Fruit fly (Drosophila melanogaster): ENCODE results near the gene rudhira.

The rudhira gene

dm6 chrX:11819241-11819862 lies 2.7 kb downstream of the rudhira start:
- no peak for TF ChIP-seq pan (optimal IDR thresholded peaks at IDR 0.05)
- TF ChIP-seq Dll (optimal IDR thresholded peaks at IDR 0.05) = no peak

- TF ChIP-seq Dll (optimal IDR thresholded peaks at IDR 0.05) (no peak), psq (optimal IDR thresholded peaks at IDR 0.05) (no peak), CG8478 (optimal IDR thresholded peaks at IDR 0.05) (no peak), pan (optimal IDR thresholded peaks at IDR 0.05) (no peak), EcR (GFP tag; optimal IDR thresholded peaks at IDR 0.05) (no peak), usp (GFP tag; optimal IDR thresholded peaks at IDR 0.05) (no peak)
These were observed 3.8 kb downstream of the rudhira start for dm6 chrX:11820284-11821075.

dm6 chrX:11821946-11822345 lies 5.2 kb downstream of the rudhira start:
- no peak for TF ChIP-seq Dll (optimal IDR thresholded peaks at IDR 0.05)

- TF ChIP-seq EcR (GFP tag; optimal IDR thresholded peaks at IDR 0.05) (no peak), psq (optimal IDR thresholded peaks at IDR 0.05) (no peak), pan (optimal IDR thresholded peaks at IDR 0.05) (no peak), usp (GFP tag; optimal IDR thresholded peaks at IDR 0.05) (no peak), CG8478 (optimal IDR thresholded peaks at IDR 0.05) (no peak), Dll (optimal IDR thresholded peaks at IDR 0.05) (no peak)
These were observed 6.3 kb downstream of the rudhira start for dm6 chrX:11823003-11823402.

DNA sequence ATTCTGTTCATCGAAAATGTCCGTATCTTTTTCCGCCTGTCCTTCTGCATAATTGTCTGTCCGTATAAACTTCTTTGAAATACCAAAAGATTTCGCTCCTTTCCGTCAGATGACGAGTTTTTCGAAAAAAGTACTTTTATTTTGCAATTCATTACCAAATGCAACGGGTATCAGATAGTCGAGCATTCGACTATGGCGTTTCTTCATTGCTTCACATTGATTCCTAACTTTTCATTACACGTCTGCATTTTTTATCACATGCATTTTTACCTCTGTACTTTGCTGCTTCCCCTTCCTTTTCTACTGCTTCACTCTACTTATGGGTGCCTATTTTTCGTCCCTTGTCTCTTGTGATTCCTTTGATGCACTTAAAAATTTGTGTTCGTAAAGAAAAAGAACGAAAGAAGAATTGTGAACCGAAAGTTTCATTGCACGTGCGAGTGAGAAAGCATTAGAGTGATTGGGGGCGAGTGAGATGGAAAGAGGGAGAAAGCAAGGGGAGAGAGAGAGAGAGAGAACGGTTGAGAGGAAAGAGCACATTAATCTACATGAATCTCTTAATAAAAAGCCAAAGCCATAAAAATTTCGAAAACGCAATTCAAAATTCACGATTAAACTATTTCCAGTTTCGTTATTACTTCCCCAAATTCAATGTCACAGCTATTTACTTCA lies 11.8 kb downstream of the rudhira start:
- no peak for TF ChIP-seq EcR (GFP tag; optimal IDR thresholded peaks at IDR 0.05)
- no peak for TF ChIP-seq pan (optimal IDR thresholded peaks at IDR 0.05)
- TF ChIP-seq usp (GFP tag; optimal IDR thresholded peaks at IDR 0.05) = no peak
- TF ChIP-seq psq (optimal IDR thresholded peaks at IDR 0.05) = no peak
- no peak for TF ChIP-seq Dll (optimal IDR thresholded peaks at IDR 0.05)
- TF ChIP-seq CG8478 (optimal IDR thresholded peaks at IDR 0.05) = no peak

DNA sequence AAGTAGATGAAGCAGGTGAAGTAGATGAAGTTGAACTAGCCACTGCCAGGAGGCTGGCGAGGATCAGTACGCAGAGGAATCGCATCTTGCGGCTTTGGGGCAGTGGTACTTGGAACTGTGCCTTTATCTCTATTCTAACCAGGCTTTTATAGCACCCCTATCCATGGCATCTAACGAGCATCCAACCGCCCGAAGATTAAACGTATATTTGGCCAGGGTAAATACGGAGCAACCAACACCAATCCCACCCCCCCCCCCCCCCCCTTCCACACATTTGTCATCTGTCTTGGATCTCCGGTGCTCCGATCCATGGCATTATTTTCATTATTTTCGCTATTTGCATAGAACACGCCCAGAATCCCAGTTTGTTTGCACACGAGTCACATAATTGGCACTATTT lies 21.2 kb downstream of the rudhira start, which contains the start of gene CG15741:
Gene CG15741 (minus strand): TSS at position 101 of the 400 bp plus-strand sequence.
- TF ChIP-seq usp (GFP tag; optimal IDR thresholded peaks at IDR 0.05) = no peak
- TF ChIP-seq Dll (optimal IDR thresholded peaks at IDR 0.05) = no peak
- TF ChIP-seq EcR (GFP tag; optimal IDR thresholded peaks at IDR 0.05) = no peak
- no peak for TF ChIP-seq psq (optimal IDR thresholded peaks at IDR 0.05)
- no peak for TF ChIP-seq CG8478 (optimal IDR thresholded peaks at IDR 0.05)
- no peak for TF ChIP-seq pan (optimal IDR thresholded peaks at IDR 0.05)

DNA sequence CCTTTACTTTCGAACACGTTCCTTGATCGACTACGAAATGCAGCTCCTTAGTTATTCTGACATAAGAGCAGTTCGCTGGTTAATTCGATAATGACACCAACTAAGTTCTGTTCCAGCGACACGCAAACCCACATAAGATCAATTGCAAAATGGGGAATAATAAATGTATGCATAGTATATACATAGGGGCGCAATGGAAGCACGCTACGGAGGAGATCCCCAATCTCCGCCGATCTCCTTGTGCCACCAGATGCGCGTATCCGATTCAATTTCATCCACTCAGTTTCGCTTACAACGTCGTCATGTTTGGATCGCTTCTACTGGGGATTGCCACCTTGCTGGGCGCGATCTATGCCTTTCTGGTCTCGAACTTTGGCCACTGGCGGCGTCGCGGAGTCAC lies 22.6 kb downstream of the rudhira start, which contains the start of gene Cyp28c1:
Gene Cyp28c1 (plus strand): TSS at position 301 of the 400 bp plus-strand sequence.
- no peak for TF ChIP-seq pan (optimal IDR thresholded peaks at IDR 0.05)
- no peak for TF ChIP-seq psq (optimal IDR thresholded peaks at IDR 0.05)
- no peak for TF ChIP-seq CG8478 (optimal IDR thresholded peaks at IDR 0.05)
- no peak for TF ChIP-seq EcR (GFP tag; optimal IDR thresholded peaks at IDR 0.05)
- no peak for TF ChIP-seq usp (GFP tag; optimal IDR thresholded peaks at IDR 0.05)
- no peak for TF ChIP-seq Dll (optimal IDR thresholded peaks at IDR 0.05)

- TF ChIP-seq Dll (optimal IDR thresholded peaks at IDR 0.05) (no peak), CG8478 (optimal IDR thresholded peaks at IDR 0.05) (no peak), EcR (GFP tag; optimal IDR thresholded peaks at IDR 0.05) (no peak), psq (optimal IDR thresholded peaks at IDR 0.05) (no peak), usp (GFP tag; optimal IDR thresholded peaks at IDR 0.05) (no peak), pan (optimal IDR thresholded peaks at IDR 0.05) (no peak)
These were observed 25.1 kb downstream of the rudhira start for dm6 chrX:11841702-11842378.

dm6 chrX:11846049-11846718 lies 29.5 kb downstream of the rudhira start, which contains the start of gene CG15740:
TSS of gene CG15740 (minus strand) at chrX:11846099.
- no peak for TF ChIP-seq EcR (GFP tag; optimal IDR thresholded peaks at IDR 0.05)
- TF ChIP-seq CG8478 (optimal IDR thresholded peaks at IDR 0.05) = no peak
- TF ChIP-seq usp (GFP tag; optimal IDR thresholded peaks at IDR 0.05) = no peak
- TF ChIP-seq pan (optimal IDR thresholded peaks at IDR 0.05) = no peak
- no peak for TF ChIP-seq psq (optimal IDR thresholded peaks at IDR 0.05)
- no peak for TF ChIP-seq Dll (optimal IDR thresholded peaks at IDR 0.05)

- TF ChIP-seq pan (optimal IDR thresholded peaks at IDR 0.05) = no peak
- TF ChIP-seq CG8478 (optimal IDR thresholded peaks at IDR 0.05) = no peak
- no peak for TF ChIP-seq psq (optimal IDR thresholded peaks at IDR 0.05)
- TF ChIP-seq EcR (GFP tag; optimal IDR thresholded peaks at IDR 0.05) = no peak
- TF ChIP-seq usp (GFP tag; optimal IDR thresholded peaks at IDR 0.05) = no peak
- TF ChIP-seq Dll (optimal IDR thresholded peaks at IDR 0.05) = no peak
These were observed 32.0 kb downstream of the rudhira start for dm6 chrX:11848507-11849264.

- TF ChIP-seq pan (optimal IDR thresholded peaks at IDR 0.05) = no peak
- no peak for TF ChIP-seq EcR (GFP tag; optimal IDR thresholded peaks at IDR 0.05)
- TF ChIP-seq psq (optimal IDR thresholded peaks at IDR 0.05) = no peak
- no peak for TF ChIP-seq usp (GFP tag; optimal IDR thresholded peaks at IDR 0.05)
- TF ChIP-seq CG8478 (optimal IDR thresholded peaks at IDR 0.05) = no peak
- TF ChIP-seq Dll (optimal IDR thresholded peaks at IDR 0.05) = no peak
These were observed 32.6 kb downstream of the rudhira start for dm6 chrX:11849267-11849666.

Measured in whole organism.